Fruit fly (Drosophila melanogaster) whole organism, prepupa: ENCODE data around the gene RhoGAP1A.

Experiments
- CG8632 ChIP-seq: fragments of 200-800 bp; sonication (Bioruptor generic); optimal IDR thresholded peaks from 3 replicates; lab custom pipeline; 2016; ENCODE audit warnings: missing biosample characterization, missing genetic modification characterization
- dac ChIP-seq: fragments of 200-800 bp; sonication (Bioruptor generic); optimal IDR thresholded peaks from 2 replicates; lab custom pipeline; 2017; ENCODE audit warnings: missing biosample characterization, mild to moderate bottlenecking, missing genetic modification characterization
- fd85E ChIP-seq: fragments of 200-800 bp; sonication (Bioruptor generic); optimal IDR thresholded peaks from 3 replicates; lab custom pipeline; 2016; ENCODE audit warnings: missing biosample characterization, missing genetic modification characterization
- salr ChIP-seq, 2 experiments: fragments of 200-800 bp; sonication (Bioruptor generic); optimal IDR thresholded peaks; 3 replicates each; lab custom pipeline; 2016 to 2018; ENCODE audit warnings: missing biosample characterization in 2 of 2, missing genetic modification characterization in 2 of 2, mild to moderate bottlenecking in 1 of 2

dm6 chrX:173544-173943, 46.3 kb downstream of the RhoGAP1A start:
- TF ChIP-seq fd85E (GFP tag; lab: Kevin White, UChicago), result no peak
- peak; percentile 12 for TF ChIP-seq CG8632 (GFP tag; lab: Kevin White, UChicago)
- TF ChIP-seq salr (GFP tag; optimal IDR thresholded peaks at IDR 0.05; lab: Kevin White, UChicago), result no peak
- no peak for TF ChIP-seq dac (GFP tag; lab: Kevin White, UChicago)
